Fruit fly (Drosophila melanogaster) whole organism, pupa: ENCODE results near the gene Dph5.

ENCODE experiments used
- CG10348 ChIP-seq: fragments of 200-800 bp; sonication (Bioruptor generic); IDR thresholded peaks from 2 replicates; pipeline ENCODE4 v1.3.6; 2022; ENCODE audit warnings: missing biosample characterization, missing genetic modification characterization
- CG12605 ChIP-seq: fragments of 200-800 bp; sonication (Bioruptor generic); IDR thresholded peaks from 2 replicates; pipeline ENCODE4 v1.3.6; 2022; ENCODE audit warnings: missing biosample characterization, missing genetic modification characterization
- CG13204 ChIP-seq: fragments of 200-800 bp; sonication (Bioruptor generic); optimal IDR thresholded peaks from 2 replicates; lab custom pipeline; 2018; ENCODE audit warnings: missing biosample characterization, mild to moderate bottlenecking, missing genetic modification characterization, moderate library complexity
- CG14655 ChIP-seq: fragments of 200-800 bp; sonication (Bioruptor generic); optimal IDR thresholded peaks from 3 replicates; lab custom pipeline; 2017; ENCODE audit warnings: mild to moderate bottlenecking, missing biosample characterization, missing genetic modification reagents, missing genetic modification characterization
- CG15710 ChIP-seq: fragments of 200-800 bp; sonication (Bioruptor generic); optimal IDR thresholded peaks from 2 replicates; lab custom pipeline; 2018; ENCODE audit warnings: missing biosample characterization, mild to moderate bottlenecking, missing genetic modification characterization, moderate library complexity
- CG17806 ChIP-seq: fragments of 200-800 bp; sonication (Bioruptor generic); optimal IDR thresholded peaks from 2 replicates; lab custom pipeline; 2018; ENCODE audit warnings: missing biosample characterization, mild to moderate bottlenecking, missing genetic modification characterization, moderate library complexity
- CG32121 ChIP-seq: fragments of 200-800 bp; sonication (Bioruptor generic); IDR thresholded peaks from 2 replicates; pipeline ENCODE4 v1.3.6; 2022; ENCODE audit warnings: missing biosample characterization, missing genetic modification characterization
- CG34367 ChIP-seq: fragments of 200-800 bp; sonication (Bioruptor generic); optimal IDR thresholded peaks from 2 replicates; lab custom pipeline; 2018; ENCODE audit warnings: missing biosample characterization, mild to moderate bottlenecking, missing genetic modification characterization
- CG4496 ChIP-seq: fragments of 200-800 bp; sonication (Bioruptor generic); IDR thresholded peaks from 3 replicates; pipeline ENCODE4 v1.3.6; 2022; ENCODE audit warnings: missing biosample characterization, missing genetic modification characterization
- CG8159 ChIP-seq: fragments of 200-800 bp; sonication (Bioruptor generic); optimal IDR thresholded peaks from 3 replicates; lab custom pipeline; 2018; ENCODE audit warnings: missing biosample characterization, mild to moderate bottlenecking, missing genetic modification characterization, moderate library complexity
- CG8301 ChIP-seq: fragments of 200-800 bp; sonication (Bioruptor generic); optimal IDR thresholded peaks from 2 replicates; lab custom pipeline; 2018; ENCODE audit warnings: missing biosample characterization, mild to moderate bottlenecking, missing genetic modification characterization
- CG9948 ChIP-seq: fragments of 200-800 bp; sonication (Bioruptor generic); optimal IDR thresholded peaks from 2 replicates; lab custom pipeline; 2018; ENCODE audit warnings: missing biosample characterization, mild to moderate bottlenecking, missing genetic modification characterization, moderate library complexity
- D1 ChIP-seq: fragments of 200-800 bp; sonication (Bioruptor generic); optimal IDR thresholded peaks from 2 replicates; lab custom pipeline; 2018; ENCODE audit warnings: missing biosample characterization, mild to moderate bottlenecking, missing genetic modification characterization, moderate library complexity
- EcR ChIP-seq: fragments of 200-800 bp; sonication (Bioruptor generic); optimal IDR thresholded peaks from 3 replicates; lab custom pipeline; 2019; ENCODE audit warnings: missing biosample characterization, missing genetic modification characterization, mild to moderate bottlenecking, moderate library complexity, missing genetic modification reagents
- Ets98B ChIP-seq: fragments of 200-800 bp; sonication (Bioruptor generic); IDR thresholded peaks from 2 replicates; pipeline ENCODE4 v1.3.6; 2022; ENCODE audit warnings: missing biosample characterization, missing genetic modification characterization
- Pif1A ChIP-seq: fragments of 200-800 bp; sonication (Bioruptor generic); optimal IDR thresholded peaks from 3 replicates; lab custom pipeline; 2016; ENCODE audit warnings: missing biosample characterization, missing genetic modification characterization
- Pif1B ChIP-seq: fragments of 200-800 bp; sonication (Bioruptor generic); optimal IDR thresholded peaks from 3 replicates; lab custom pipeline; 2016; ENCODE audit warnings: missing biosample characterization, missing genetic modification characterization
- Snoo ChIP-seq: fragments of 200-800 bp; sonication (Bioruptor generic); optimal IDR thresholded peaks from 3 replicates; lab custom pipeline; 2017; ENCODE audit warnings: missing biosample characterization, mild to moderate bottlenecking, missing genetic modification characterization, inconsistent platforms
- fd96Ca ChIP-seq: fragments of 200-800 bp; sonication (Bioruptor generic); IDR thresholded peaks from 3 replicates; pipeline ENCODE4 v1.3.6; 2022; ENCODE audit warnings: missing biosample characterization, missing genetic modification characterization
- gl ChIP-seq: fragments of 200-800 bp; sonication (Bioruptor generic); optimal IDR thresholded peaks from 2 replicates; lab custom pipeline; 2018; ENCODE audit warnings: missing biosample characterization, mild to moderate bottlenecking, missing genetic modification characterization
- rn ChIP-seq: fragments of 200-800 bp; sonication (Bioruptor generic); IDR thresholded peaks from 2 replicates; pipeline ENCODE4 v1.3.6; 2022; ENCODE audit warnings: missing biosample characterization, missing genetic modification characterization

The Dph5 gene

dm6 chr3R:22626842-22627392, 43.9 kb upstream of the Dph5 start:
- TF ChIP-seq Pif1A (GFP tag; lab: Kevin White, UChicago) (peak; percentile 85), CG32121 (peak; percentile 87), CG8159 (tag; lab: Kevin White, UChicago) (peak; percentile 79), CG13204 (GFP tag; lab: Kevin White, UChicago) (peak; percentile 93), CG9948 (tag; lab: Kevin White, UChicago) (peak; percentile 76), EcR (peak; percentile 97), gl (tag; lab: Kevin White, UChicago) (peak; percentile 99), CG12605 (GFP tag; lab: Robert Waterston, UW) (peak; percentile 98), CG4496 (GFP tag; lab: Robert Waterston, UW) (peak; percentile 94), CG17806 (tag; lab: Kevin White, UChicago) (peak; percentile 74), Ets98B (peak; percentile 93), CG14655 (GFP tag; lab: Kevin White, UChicago) (peak; percentile 89), CG15710 (tag; lab: Kevin White, UChicago) (peak; percentile 80), CG34367 (tag; lab: Kevin White, UChicago) (peak; percentile 92), Pif1B (GFP tag; lab: Kevin White, UChicago) (peak; percentile 81), fd96Ca (peak; percentile 90), rn (GFP tag; lab: Robert Waterston, UW) (peak; percentile 64; the same call in 1 of the 2 replicates), CG10348 (GFP tag; lab: Robert Waterston, UW) (no peak), Snoo (tag; lab: Kevin White, UChicago) (peak; percentile 33), D1 (tag; lab: Kevin White, UChicago) (peak; percentile 66), CG8301 (tag; lab: Kevin White, UChicago) (peak; percentile 86)

dm6 chr3R:22626334-22626688, 43.3 kb upstream of the Dph5 start:
- TF ChIP-seq CG4496 (GFP tag; lab: Robert Waterston, UW) = peak; percentile 5; the same call in 1 of the 3 replicates
- TF ChIP-seq CG17806 (tag; lab: Kevin White, UChicago) = no peak

dm6 chr3R:22625514-22626333, 42.7 kb upstream of the Dph5 start:
- TF ChIP-seq CG9948 (tag; lab: Kevin White, UChicago) (peak; percentile 42), CG34367 (tag; lab: Kevin White, UChicago) (no peak), fd96Ca (no peak), CG32121 (no peak), CG10348 (GFP tag; lab: Robert Waterston, UW) (no peak), CG17806 (tag; lab: Kevin White, UChicago) (peak; percentile 35), EcR (no peak), CG13204 (GFP tag; lab: Kevin White, UChicago) (no peak), Ets98B (no peak), Snoo (tag; lab: Kevin White, UChicago) (peak; percentile 57), Pif1B (GFP tag; lab: Kevin White, UChicago) (peak; percentile 52), CG14655 (GFP tag; lab: Kevin White, UChicago) (peak; percentile 54), gl (tag; lab: Kevin White, UChicago) (no peak), Pif1A (GFP tag; lab: Kevin White, UChicago) (peak; percentile 18), CG8301 (tag; lab: Kevin White, UChicago) (peak; percentile 42), CG8159 (tag; lab: Kevin White, UChicago) (peak; percentile 64), D1 (tag; lab: Kevin White, UChicago) (peak; percentile 16), CG15710 (tag; lab: Kevin White, UChicago) (peak; percentile 40), rn (GFP tag; lab: Robert Waterston, UW) (no peak), CG12605 (GFP tag; lab: Robert Waterston, UW) (no peak), CG4496 (GFP tag; lab: Robert Waterston, UW) (no peak)

dm6 chr3R:22624737-22625136, 41.7 kb upstream of the Dph5 start:
- TF ChIP-seq fd96Ca (peak; percentile 93), CG32121 (peak; percentile 96), Snoo (tag; lab: Kevin White, UChicago) (peak; percentile 81), CG9948 (tag; lab: Kevin White, UChicago) (peak; percentile 84), Pif1A (GFP tag; lab: Kevin White, UChicago) (no peak), CG15710 (tag; lab: Kevin White, UChicago) (peak; percentile 87), Pif1B (GFP tag; lab: Kevin White, UChicago) (peak; percentile 92), rn (GFP tag; lab: Robert Waterston, UW) (peak; percentile 84), gl (tag; lab: Kevin White, UChicago) (peak; percentile 70), D1 (tag; lab: Kevin White, UChicago) (no peak), CG10348 (GFP tag; lab: Robert Waterston, UW) (peak; percentile 73), CG17806 (tag; lab: Kevin White, UChicago) (peak; percentile 91), Ets98B (peak; percentile 96), CG12605 (GFP tag; lab: Robert Waterston, UW) (peak; percentile 93), CG8159 (tag; lab: Kevin White, UChicago) (peak; percentile 89), CG4496 (GFP tag; lab: Robert Waterston, UW) (peak; percentile 96), CG8301 (tag; lab: Kevin White, UChicago) (peak; percentile 90), CG34367 (tag; lab: Kevin White, UChicago) (peak; percentile 82), CG13204 (GFP tag; lab: Kevin White, UChicago) (no peak), EcR (peak; percentile 79), CG14655 (GFP tag; lab: Kevin White, UChicago) (no peak)
